Fruit fly (Drosophila melanogaster) whole organism, wandering third instar larva: ENCODE results near the gene He.
A peak's percentile ranks its signal among the peaks of the same experiment; 100 is the strongest.

Experiments used
- Abd-B ChIP-seq: fragments of >200 bp; optimal IDR thresholded peaks from 2 replicates; lab custom pipeline; 2017; ENCODE audit warnings: missing biosample characterization, missing genetic modification characterization
- CG32264 ChIP-seq: fragments of 200-800 bp; sonication (Bioruptor generic); optimal IDR thresholded peaks from 2 replicates; lab custom pipeline; 2016; ENCODE audit warnings: missing biosample characterization, missing genetic modification characterization
- CG9705 ChIP-seq: fragments of 200-800 bp; sonication (Bioruptor generic); optimal IDR thresholded peaks from 2 replicates; lab custom pipeline; 2018; ENCODE audit warnings: missing biosample characterization, mild to moderate bottlenecking, missing genetic modification characterization
- CrebA ChIP-seq: fragments of 200-800 bp; sonication (Bioruptor generic); optimal IDR thresholded peaks from 2 replicates; lab custom pipeline; 2016; ENCODE audit warnings: missing biosample characterization, mild to moderate bottlenecking, missing genetic modification characterization, borderline replicate concordance
- Dfd ChIP-seq: fragments of >200 bp; optimal IDR thresholded peaks from 2 replicates; lab custom pipeline; 2017; ENCODE audit warnings: missing biosample characterization, missing genetic modification characterization
- Dif ChIP-seq: fragments of 200-275, 200-300 bp; sonication (Bioruptor generic); optimal IDR thresholded peaks from 2 replicates; lab custom pipeline; 2018; ENCODE audit warnings: missing biosample characterization, missing genetic modification characterization; ENCODE audit not compliant: partially characterized antibody
- GATAd ChIP-seq: sonication (Bioruptor generic); optimal IDR thresholded peaks from 2 replicates; lab custom pipeline; 2016; ENCODE audit warnings: missing biosample characterization, missing genetic modification characterization
- HLH106 ChIP-seq: fragments of 200-800 bp; optimal IDR thresholded peaks from 3 replicates; lab custom pipeline; 2019; ENCODE audit warnings: missing biosample characterization, mild to moderate bottlenecking, missing genetic modification characterization, moderate library complexity
- Hnf4 ChIP-seq: fragments of 200-800 bp; sonication (Bioruptor generic); optimal IDR thresholded peaks from 2 replicates; lab custom pipeline; 2016; ENCODE audit warnings: missing biosample characterization, mild to moderate bottlenecking, missing genetic modification characterization
- Hr78 ChIP-seq: fragments of >200 bp; optimal IDR thresholded peaks from 2 replicates; lab custom pipeline; 2017; ENCODE audit warnings: missing biosample characterization, missing genetic modification characterization
- Hr83 ChIP-seq: fragments of 200-300 bp; sonication (Bioruptor generic); optimal IDR thresholded peaks from 2 replicates; lab custom pipeline; 2016; ENCODE audit warnings: missing biosample characterization, mild to moderate bottlenecking, missing genetic modification characterization, moderate library complexity; ENCODE audit not compliant: poor library complexity, severe bottlenecking
- Jra ChIP-seq: sonication (Bioruptor generic); optimal IDR thresholded peaks from 2 replicates; lab custom pipeline; 2016; ENCODE audit warnings: missing biosample characterization, missing genetic modification characterization
- Mio ChIP-seq: sonication (Bioruptor generic); optimal IDR thresholded peaks from 2 replicates; lab custom pipeline; 2016; ENCODE audit warnings: missing biosample characterization, missing genetic modification characterization
- Myc ChIP-seq: fragments of >200 bp; optimal IDR thresholded peaks from 2 replicates; lab custom pipeline; 2017
- N ChIP-seq: fragments of >200 bp; optimal IDR thresholded peaks from 2 replicates; lab custom pipeline; 2018; ENCODE audit warnings: missing biosample characterization, missing external identifiers, missing genetic modification characterization
- OdsH ChIP-seq: fragments of 200-800 bp; sonication (Bioruptor generic); optimal IDR thresholded peaks from 2 replicates; lab custom pipeline; 2016; ENCODE audit warnings: missing biosample characterization, mild to moderate bottlenecking, missing genetic modification characterization
- Rel ChIP-seq, 2 experiments: fragments of 200-800 bp; sonication (Bioruptor generic) in 1 of 2; optimal IDR thresholded peaks; 2 replicates in 1 of 2; 3 replicates in 1 of 2; lab custom pipeline; 2016 to 2019; ENCODE audit warnings: mild to moderate bottlenecking in 2 of 2, missing biosample characterization in 2 of 2, missing genetic modification characterization in 2 of 2, moderate library complexity in 1 of 2
- Sp1 ChIP-seq: fragments of 200-800 bp; sonication (Bioruptor generic); optimal IDR thresholded peaks from 3 replicates; lab custom pipeline; 2019; ENCODE audit warnings: missing biosample characterization, mild to moderate bottlenecking, missing genetic modification characterization, moderate library complexity
- Vsx2 ChIP-seq: fragments of 200-300, 225-300 bp; sonication (Bioruptor generic); optimal IDR thresholded peaks from 2 replicates; lab custom pipeline; 2018; ENCODE audit warnings: missing biosample characterization, missing genetic modification characterization; ENCODE audit not compliant: partially characterized antibody
- br ChIP-seq: fragments of 200-800 bp; sonication (Bioruptor generic); optimal IDR thresholded peaks from 2 replicates; lab custom pipeline; 2016; ENCODE audit warnings: missing biosample characterization, missing genetic modification characterization
- brk ChIP-seq: fragments of 200-800 bp; sonication (Bioruptor generic); optimal IDR thresholded peaks from 2 replicates; lab custom pipeline; 2016; ENCODE audit warnings: missing biosample characterization, mild to moderate bottlenecking, missing genetic modification characterization
- dl ChIP-seq, 2 experiments: fragments of 175-275, 200-275 bp in 1 of 2; fragments of 200-275 bp in 1 of 2; sonication (Bioruptor generic); optimal IDR thresholded peaks; lab custom pipeline; 2018; ENCODE audit warnings: mild to moderate bottlenecking in 2 of 2, missing biosample characterization in 2 of 2, missing genetic modification characterization in 2 of 2, moderate library complexity in 2 of 2; ENCODE audit not compliant: partially characterized antibody in 2 of 2, insufficient read depth in 1 of 2
- dmrt93B ChIP-seq: fragments of 200-800 bp; sonication (Bioruptor generic); optimal IDR thresholded peaks from 2 replicates; lab custom pipeline; 2018; ENCODE audit warnings: missing biosample characterization, mild to moderate bottlenecking, missing genetic modification characterization
- dsf ChIP-seq: sonication (Bioruptor generic); optimal IDR thresholded peaks from 2 replicates; lab custom pipeline; 2016; ENCODE audit warnings: missing biosample characterization, missing genetic modification characterization, borderline replicate concordance
- ey ChIP-seq: fragments of 200-800 bp; sonication (Bioruptor generic); optimal IDR thresholded peaks from 2 replicates; lab custom pipeline; 2016; ENCODE audit warnings: missing biosample characterization, missing genetic modification characterization
- foxo ChIP-seq, 2 experiments: fragments of 200-800 bp; sonication (Bioruptor generic); optimal IDR thresholded peaks; 2 replicates in 1 of 2; 3 replicates in 1 of 2; lab custom pipeline; 2016 to 2017; ENCODE audit warnings: missing biosample characterization in 2 of 2, missing genetic modification characterization in 2 of 2
- fru ChIP-seq: fragments of 200-800 bp; sonication (Bioruptor generic); optimal IDR thresholded peaks from 3 replicates; lab custom pipeline; 2016; ENCODE audit warnings: missing biosample characterization, mild to moderate bottlenecking, missing genetic modification characterization
- h ChIP-seq: fragments of 200-800 bp; sonication (Bioruptor generic); optimal IDR thresholded peaks from 3 replicates; lab custom pipeline; 2016; ENCODE audit warnings: missing biosample characterization, mild to moderate bottlenecking, missing genetic modification characterization
- jim ChIP-seq: fragments of 175-275, 200-325 bp; sonication (Bioruptor generic); optimal IDR thresholded peaks from 2 replicates; lab custom pipeline; 2016; ENCODE audit warnings: missing biosample characterization, mild to moderate bottlenecking, missing genetic modification characterization
- lola ChIP-seq: fragments of >200 bp; optimal IDR thresholded peaks from 2 replicates; lab custom pipeline; 2017; ENCODE audit warnings: missing biosample characterization, missing genetic modification characterization
- pan ChIP-seq: fragments of >200 bp; optimal IDR thresholded peaks from 2 replicates; lab custom pipeline; 2017
- psq ChIP-seq: fragments of 200-800 bp; sonication (Bioruptor generic); optimal IDR thresholded peaks from 3 replicates; lab custom pipeline; 2017; ENCODE audit warnings: missing biosample characterization, mild to moderate bottlenecking, missing genetic modification characterization, moderate library complexity
- rgr ChIP-seq: fragments of 200-800 bp; sonication (Bioruptor generic); optimal IDR thresholded peaks from 3 replicates; lab custom pipeline; 2016; ENCODE audit warnings: missing biosample characterization, mild to moderate bottlenecking, missing genetic modification characterization
- sage ChIP-seq: fragments of 200-800 bp; sonication (Bioruptor generic); optimal IDR thresholded peaks from 2 replicates; lab custom pipeline; 2016; ENCODE audit warnings: missing biosample characterization, mild to moderate bottlenecking, missing genetic modification characterization
- sv ChIP-seq: fragments of 200-800 bp; sonication (Bioruptor generic); optimal IDR thresholded peaks from 3 replicates; lab custom pipeline; 2016; ENCODE audit warnings: missing biosample characterization, missing genetic modification characterization
- tai ChIP-seq: sonication (Bioruptor generic); optimal IDR thresholded peaks from 2 replicates; lab custom pipeline; 2016; ENCODE audit warnings: missing biosample characterization, missing genetic modification characterization
- usp ChIP-seq: fragments of >200 bp; optimal IDR thresholded peaks from 2 replicates; lab custom pipeline; 2017; ENCODE audit warnings: missing biosample characterization, missing genetic modification characterization
- woc ChIP-seq: sonication (Bioruptor generic); optimal IDR thresholded peaks from 2 replicates; lab custom pipeline; 2016; ENCODE audit warnings: missing biosample characterization, mild to moderate bottlenecking, missing genetic modification characterization

The He gene

dm6 chr2L:13972847-13973246, at the start of gene He:
TSS of gene He (minus strand) at chr2L:13972947.
- TF ChIP-seq pan (no peak), Sp1 (GFP tag; lab: Kevin White, UChicago) (no peak), Hnf4 (GFP tag; lab: Kevin White, UChicago) (no peak), fru (GFP tag; lab: Kevin White, UChicago) (no peak), CG32264 (GFP tag; lab: Kevin White, UChicago) (no peak)

- TF ChIP-seq Rel (GFP tag; optimal IDR thresholded peaks at IDR 0.05; lab: Kevin White, UChicago) (no peak), Rel (tag; optimal IDR thresholded peaks at IDR 0.05; lab: Kevin White, UChicago) (peak; percentile 13), CG32264 (GFP tag; lab: Kevin White, UChicago) (no peak), GATAd (GFP tag; lab: Kevin White, UChicago) (peak; percentile 34), Dfd (GFP tag; lab: Kevin White, UChicago) (peak; percentile 94), CG9705 (peak; percentile 9), lola (GFP tag; lab: Kevin White, UChicago) (no peak), br (GFP tag; lab: Kevin White, UChicago) (peak; percentile 26), OdsH (GFP tag; lab: Kevin White, UChicago) (peak; percentile 53), Hnf4 (GFP tag; lab: Kevin White, UChicago) (peak; percentile 59), Vsx2 (GFP tag; lab: Kevin White, UChicago) (no peak), Abd-B (GFP tag; lab: Kevin White, UChicago) (no peak), fru (GFP tag; lab: Kevin White, UChicago) (peak; percentile 41), sage (GFP tag; lab: Kevin White, UChicago) (no peak), Myc (lab: Kevin White, UChicago) (no peak), sv (GFP tag; lab: Kevin White, UChicago) (no peak), dmrt93B (peak; percentile 20), Hr83 (GFP tag; lab: Kevin White, UChicago) (peak; percentile 61), h (no peak), pan (no peak), brk (peak; percentile 19), ey (GFP tag; lab: Kevin White, UChicago) (peak; percentile 43), Mio (no peak), HLH106 (tag; lab: Kevin White, UChicago) (peak; percentile 73), tai (GFP tag; lab: Kevin White, UChicago) (peak; percentile 52), foxo (GFP tag; optimal IDR thresholded peaks at IDR 0.05; lab: Kevin White, UChicago) (peak in 1 of 2 experiments; percentile 60), dsf (GFP tag; lab: Kevin White, UChicago) (peak; percentile 5), psq (GFP tag; lab: Kevin White, UChicago) (peak; percentile 67), Dif (GFP tag; lab: Kevin White, UChicago) (no peak), Hr78 (GFP tag; lab: Kevin White, UChicago) (no peak), jim (GFP tag; lab: Kevin White, UChicago) (no peak), Jra (GFP tag; lab: Kevin White, UChicago) (no peak), N (no peak), usp (GFP tag; lab: Kevin White, UChicago) (no peak), rgr (GFP tag; lab: Kevin White, UChicago) (peak; percentile 55), Sp1 (GFP tag; lab: Kevin White, UChicago) (peak; percentile 82), woc (GFP tag; lab: Kevin White, UChicago) (peak; percentile 58), CrebA (GFP tag; lab: Kevin White, UChicago) (no peak), dl (GFP tag; optimal IDR thresholded peaks at IDR 0.05; lab: Kevin White, UChicago; ENCODE audit: insufficient read depth in 1 of 2, partially characterized antibody in 2 of 2) (no peak)
Measured at dm6 chr2L:14022130-14022735, 49.5 kb upstream of the He start.
